Fruit fly (Drosophila melanogaster) whole organism, embryonic: ENCODE measurements around the gene CG6983.

ENCODE experiments used
- Ada2b ChIP-seq: fragments of 200-800 bp; sonication (Bioruptor generic); IDR thresholded peaks from 2 replicates; pipeline ENCODE4 v1.3.6; 2022; ENCODE audit warnings: missing biosample characterization, missing genetic modification characterization
- Antp ChIP-seq: fragments of 200-800 bp; sonication (Bioruptor generic); optimal IDR thresholded peaks from 3 replicates; lab custom pipeline; 2016; ENCODE audit warnings: missing biosample characterization, missing genetic modification characterization
- B-H1 ChIP-seq: fragments of 200-800 bp; sonication (Bioruptor generic); IDR thresholded peaks from 3 replicates; pipeline ENCODE4 v1.3.6; 2022; ENCODE audit warnings: missing biosample characterization, missing genetic modification characterization
- CG11723 ChIP-seq: fragments of 200-800 bp; sonication (Bioruptor generic); optimal IDR thresholded peaks from 2 replicates; lab custom pipeline; 2017; ENCODE audit warnings: missing biosample characterization, mild to moderate bottlenecking, missing genetic modification characterization
- CG13424 ChIP-seq: fragments of 200-800 bp; sonication (Bioruptor generic); optimal IDR thresholded peaks from 2 replicates; lab custom pipeline; 2019; ENCODE audit warnings: missing biosample characterization, mild to moderate bottlenecking, missing genetic modification characterization, moderate library complexity
- CG14014 ChIP-seq: fragments of 200-800 bp; sonication (Bioruptor generic); IDR thresholded peaks from 2 replicates; pipeline ENCODE4 v1.3.6; 2022; ENCODE audit warnings: missing biosample characterization, missing genetic modification characterization
- CG1529 ChIP-seq: fragments of 200-800 bp; sonication (Bioruptor generic); optimal IDR thresholded peaks from 3 replicates; lab custom pipeline; 2018; ENCODE audit warnings: missing biosample characterization, missing genetic modification characterization
- CG1603 ChIP-seq: fragments of 200-800 bp; sonication (Bioruptor generic); optimal IDR thresholded peaks from 2 replicates; lab custom pipeline; 2019; ENCODE audit warnings: missing biosample characterization, mild to moderate bottlenecking, missing genetic modification characterization, moderate library complexity
- CG16779 ChIP-seq: fragments of 200-800 bp; sonication (Bioruptor generic); IDR thresholded peaks from 2 replicates; pipeline ENCODE4 v1.3.6; 2022; ENCODE audit warnings: missing biosample characterization, missing genetic modification characterization
- CG18011 ChIP-seq: fragments of 200-800 bp; sonication (Bioruptor generic); optimal IDR thresholded peaks from 2 replicates; lab custom pipeline; 2017; ENCODE audit warnings: missing biosample characterization, missing genetic modification characterization, mild to moderate bottlenecking, moderate library complexity, missing genotype
- CG1832 ChIP-seq: fragments of 200-800 bp; sonication (Bioruptor generic); optimal IDR thresholded peaks from 2 replicates; lab custom pipeline; 2017; ENCODE audit warnings: missing biosample characterization, mild to moderate bottlenecking, missing genetic modification characterization, inconsistent platforms
- CG18599 ChIP-seq: fragments of 200-800 bp; sonication (Bioruptor generic); optimal IDR thresholded peaks from 3 replicates; lab custom pipeline; 2017; ENCODE audit warnings: missing biosample characterization, missing genetic modification characterization, mild to moderate bottlenecking, moderate library complexity, missing genetic modification reagents
- CG18619 ChIP-seq: fragments of 200-800 bp; sonication (Bioruptor generic); optimal IDR thresholded peaks from 3 replicates; lab custom pipeline; 2017; ENCODE audit warnings: missing biosample characterization, mild to moderate bottlenecking, missing genetic modification characterization
- CG2129 ChIP-seq: fragments of 200-800 bp; sonication (Bioruptor generic); IDR thresholded peaks from 2 replicates; pipeline ENCODE4 v1.3.6; 2022; ENCODE audit warnings: missing biosample characterization, missing genetic modification characterization; ENCODE audit not compliant: partially characterized antibody
- CG34376 ChIP-seq: fragments of 200-800 bp; sonication (Bioruptor generic); optimal IDR thresholded peaks from 2 replicates; lab custom pipeline; 2018; ENCODE audit warnings: missing biosample characterization, mild to moderate bottlenecking, missing genetic modification characterization
- CG3838 ChIP-seq: fragments of 200-800 bp; sonication (Bioruptor generic); optimal IDR thresholded peaks from 3 replicates; lab custom pipeline; 2016; ENCODE audit warnings: missing biosample characterization, missing genetic modification characterization
- CG4707 ChIP-seq: fragments of 200-800 bp; sonication (Bioruptor generic); optimal IDR thresholded peaks from 2 replicates; lab custom pipeline; 2018; ENCODE audit warnings: missing biosample characterization, mild to moderate bottlenecking, missing genetic modification characterization, moderate library complexity
- CG4730 ChIP-seq: fragments of 200-800 bp; sonication (Bioruptor generic); IDR thresholded peaks from 2 replicates; pipeline ENCODE4 v1.3.6; 2022; ENCODE audit warnings: missing biosample characterization, missing genetic modification characterization
- CG6689 ChIP-seq: fragments of 200-800 bp; sonication (Bioruptor generic); IDR thresholded peaks from 2 replicates; pipeline ENCODE4 v1.3.6; 2022; ENCODE audit warnings: missing biosample characterization, missing genetic modification characterization
- CG6765 ChIP-seq: fragments of 200-800 bp; sonication (Bioruptor generic); optimal IDR thresholded peaks from 3 replicates; lab custom pipeline; 2017; ENCODE audit warnings: missing biosample characterization, mild to moderate bottlenecking, missing genetic modification characterization
- CG6854 ChIP-seq: fragments of 200-800 bp; sonication (Bioruptor generic); optimal IDR thresholded peaks from 3 replicates; lab custom pipeline; 2017; ENCODE audit warnings: missing biosample characterization, mild to moderate bottlenecking, missing genetic modification characterization
- CG7928 ChIP-seq: fragments of 200-800 bp; sonication (Bioruptor generic); optimal IDR thresholded peaks from 2 replicates; lab custom pipeline; 2017; ENCODE audit warnings: missing biosample characterization, mild to moderate bottlenecking, missing genetic modification characterization
- CG8281 ChIP-seq: fragments of 200-800 bp; sonication (Bioruptor generic); optimal IDR thresholded peaks from 2 replicates; lab custom pipeline; 2018; ENCODE audit warnings: missing biosample characterization, mild to moderate bottlenecking, missing genetic modification characterization, moderate library complexity
- CG8359 ChIP-seq: fragments of 200-800 bp; sonication (Bioruptor generic); optimal IDR thresholded peaks from 2 replicates; lab custom pipeline; 2017; ENCODE audit warnings: missing biosample characterization, mild to moderate bottlenecking, missing genetic modification characterization, borderline replicate concordance
- CoRest ChIP-seq: fragments of 200-800 bp; sonication (Bioruptor generic); optimal IDR thresholded peaks from 3 replicates; lab custom pipeline; 2018; ENCODE audit warnings: missing biosample characterization, mild to moderate bottlenecking, missing genetic modification characterization, moderate library complexity
- D19B ChIP-seq: fragments of 200-800 bp; sonication (Bioruptor generic); optimal IDR thresholded peaks from 2 replicates; lab custom pipeline; 2017; ENCODE audit warnings: missing biosample characterization, mild to moderate bottlenecking, missing genetic modification characterization
- Dfd ChIP-seq, 2 experiments: fragments of >200 bp; optimal IDR thresholded peaks; 2 replicates each; lab custom pipeline; 2017; ENCODE audit warnings: missing biosample characterization in 2 of 2, missing genetic modification characterization in 2 of 2
- Med ChIP-seq: fragments of 200-800 bp; sonication (Bioruptor generic); peaks from one replicate; lab custom pipeline; 2016; ENCODE audit warnings: missing biosample characterization, missing genetic modification characterization, mild to moderate bottlenecking, inconsistent platforms, moderate library complexity
- NC2β ChIP-seq: fragments of 200-800 bp; sonication (Bioruptor generic); optimal IDR thresholded peaks from 2 replicates; lab custom pipeline; 2016; ENCODE audit warnings: missing biosample characterization, missing genetic modification characterization
- Nf-YC ChIP-seq: fragments of 200-800 bp; optimal IDR thresholded peaks from 3 replicates; lab custom pipeline; 2019; ENCODE audit warnings: missing biosample characterization, mild to moderate bottlenecking, missing genetic modification characterization, moderate library complexity
- NfI ChIP-seq: fragments of 200-800 bp; sonication (Bioruptor generic); optimal IDR thresholded peaks from 3 replicates; lab custom pipeline; 2018; ENCODE audit warnings: missing biosample characterization, mild to moderate bottlenecking, missing genetic modification characterization, moderate library complexity
- Ravus ChIP-seq: fragments of 200-800 bp; sonication (Bioruptor generic); IDR thresholded peaks from 2 replicates; pipeline ENCODE4 v1.3.6; 2022; ENCODE audit warnings: missing biosample characterization, missing genetic modification characterization
- Rfx ChIP-seq: fragments of 200-800 bp; sonication (Bioruptor generic); IDR thresholded peaks from 2 replicates; pipeline ENCODE4 v1.3.6; 2022; ENCODE audit warnings: missing biosample characterization, missing genetic modification characterization
- Sox102F ChIP-seq: fragments of 200-800 bp; sonication (Bioruptor generic); optimal IDR thresholded peaks from 2 replicates; lab custom pipeline; 2018; ENCODE audit warnings: missing biosample characterization, mild to moderate bottlenecking, missing genetic modification characterization, moderate library complexity
- Vsx1 ChIP-seq: fragments of 200-800 bp; sonication (Bioruptor generic); optimal IDR thresholded peaks from 2 replicates; lab custom pipeline; 2017; ENCODE audit warnings: missing biosample characterization, mild to moderate bottlenecking, missing genetic modification characterization, missing genetic modification reagents
- Xbp1 ChIP-seq: fragments of 200-800 bp; sonication (Bioruptor generic); optimal IDR thresholded peaks from 3 replicates; lab custom pipeline; 2016; ENCODE audit warnings: missing biosample characterization, mild to moderate bottlenecking, missing genetic modification characterization
- amos ChIP-seq: fragments of 200-800 bp; sonication (Bioruptor generic); IDR thresholded peaks from 2 replicates; pipeline ENCODE4 v1.3.6; 2022; ENCODE audit warnings: missing biosample characterization, missing genetic modification characterization; ENCODE audit not compliant: partially characterized antibody
- bbx ChIP-seq: fragments of 200-800 bp; sonication (Bioruptor generic); IDR thresholded peaks from 2 replicates; pipeline ENCODE4 v1.3.6; 2022; ENCODE audit warnings: missing biosample characterization, missing genetic modification characterization; ENCODE audit not compliant: partially characterized antibody
- bsh ChIP-seq, 2 experiments: fragments of 200-800 bp; sonication (Bioruptor generic); optimal IDR thresholded peaks; 2 replicates each; lab custom pipeline; 2017 to 2018; ENCODE audit warnings: mild to moderate bottlenecking in 2 of 2, missing biosample characterization in 2 of 2, missing genetic modification characterization in 2 of 2, moderate library complexity in 1 of 2
- fd3F ChIP-seq: fragments of 200-800 bp; sonication (Bioruptor generic); optimal IDR thresholded peaks from 2 replicates; lab custom pipeline; 2018; ENCODE audit warnings: missing biosample characterization, mild to moderate bottlenecking, missing genetic modification characterization, moderate library complexity
- lov ChIP-seq, 2 experiments: fragments of 200-800 bp in 1 of 2; fragments of >200 bp in 1 of 2; sonication (Bioruptor generic) in 1 of 2; IDR thresholded peaks in 1 of 2; optimal IDR thresholded peaks in 1 of 2; 2 replicates in 1 of 2; 3 replicates in 1 of 2; pipeline versions ENCODE4 v1.3.6 to Lab custom; 2017 to 2022; ENCODE audit warnings: missing biosample characterization in 1 of 2, missing genetic modification characterization in 1 of 2
- mirr ChIP-seq: fragments of 200-800 bp; sonication (Bioruptor generic); optimal IDR thresholded peaks from 3 replicates; lab custom pipeline; 2018; ENCODE audit warnings: missing biosample characterization, mild to moderate bottlenecking, missing genetic modification characterization
- nmo ChIP-seq: fragments of 200-800 bp; sonication (Bioruptor generic); optimal IDR thresholded peaks from 2 replicates; lab custom pipeline; 2018; ENCODE audit warnings: missing biosample characterization, mild to moderate bottlenecking, missing genetic modification characterization, moderate library complexity
- prd ChIP-seq, 3 experiments: fragments of >200 bp in 2 of 3; fragments of 200-800 bp in 1 of 3; sonication (Bioruptor generic) in 1 of 3; optimal IDR thresholded peaks in 2 of 3; IDR thresholded peaks in 1 of 3; 2 replicates in 2 of 3; 3 replicates in 1 of 3; pipeline versions ENCODE4 v1.3.6 to Lab custom; 2017 to 2022; ENCODE audit warnings: missing biosample characterization in 1 of 3, missing genetic modification characterization in 1 of 3
- psq ChIP-seq: fragments of 200-800 bp; sonication (Bioruptor generic); optimal IDR thresholded peaks from 2 replicates; lab custom pipeline; 2017; ENCODE audit warnings: missing biosample characterization, missing genetic modification characterization
- tap ChIP-seq: fragments of 200-800 bp; optimal IDR thresholded peaks from 3 replicates; lab custom pipeline; 2019; ENCODE audit warnings: missing biosample characterization, mild to moderate bottlenecking, missing genetic modification characterization, moderate library complexity
- vfl ChIP-seq: fragments of 200-800 bp; sonication (Bioruptor generic); optimal IDR thresholded peaks from 2 replicates; lab custom pipeline; 2016; ENCODE audit warnings: missing biosample characterization, missing genetic modification characterization
- wek ChIP-seq: fragments of 200-800 bp; sonication (Bioruptor generic); optimal IDR thresholded peaks from 3 replicates; lab custom pipeline; 2018; ENCODE audit warnings: missing biosample characterization, mild to moderate bottlenecking, missing genetic modification characterization, moderate library complexity
- zen ChIP-seq: fragments of 200-800 bp; sonication (Bioruptor generic); optimal IDR thresholded peaks from 3 replicates; lab custom pipeline; 2018; ENCODE audit warnings: missing biosample characterization, mild to moderate bottlenecking, missing genetic modification characterization, moderate library complexity

The CG6983 gene

DNA sequence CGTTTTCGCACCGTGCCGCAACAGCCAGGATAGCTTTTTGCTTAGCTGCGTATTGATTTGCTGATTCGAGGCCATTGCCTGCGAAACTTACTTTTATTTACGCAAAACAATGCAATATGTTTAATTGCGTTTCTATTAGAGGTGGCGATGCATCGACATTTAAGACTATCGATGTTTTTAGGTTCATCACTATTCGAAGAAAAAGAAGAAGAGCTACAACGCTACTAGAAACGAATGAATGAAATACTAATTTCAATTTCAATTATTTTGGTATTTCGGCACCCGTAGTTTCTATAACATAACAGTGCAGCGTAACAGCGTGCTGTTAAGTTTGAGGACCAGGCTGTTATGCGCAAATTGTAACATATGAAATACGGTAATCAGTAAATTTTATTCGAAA is 44.1 kb downstream of the CG6983 start, which contains the start of the genes Tpt, mkg-p and CG13667 (continued):
- TF ChIP-seq CG8281 (no peak), CG1529 (GFP tag; lab: Kevin White, UChicago) (no peak), fd3F (GFP tag; lab: Kevin White, UChicago) (no peak), tap (tag; lab: Kevin White, UChicago) (no peak), vfl (GFP tag; lab: Kevin White, UChicago) (no peak), CG16779 (GFP tag; lab: Robert Waterston, UW) (no peak), Xbp1 (no peak), Vsx1 (GFP tag; lab: Kevin White, UChicago) (no peak), CG6854 (GFP tag; lab: Kevin White, UChicago) (no peak), CG7928 (GFP tag; lab: Kevin White, UChicago) (no peak), CG4730 (no peak), Dfd (GFP tag; optimal IDR thresholded peaks at IDR 0.05; lab: Kevin White, UChicago) (no peak), CG1603 (peak; percentile 97), D19B (no peak), mirr (GFP tag; lab: Kevin White, UChicago) (no peak), CG11723 (GFP tag; lab: Kevin White, UChicago) (no peak), B-H1 (GFP tag; lab: Robert Waterston, UW) (no peak), CG14014 (GFP tag; lab: Robert Waterston, UW) (no peak), Nf-YC (tag; lab: Kevin White, UChicago) (no peak), CoRest (tag; lab: Kevin White, UChicago) (no peak), amos (peak; percentile 91), CG13424 (tag; lab: Kevin White, UChicago) (no peak), CG18599 (GFP tag; lab: Kevin White, UChicago) (no peak), Ada2b (no peak), Ravus (GFP tag; lab: Robert Waterston, UW) (no peak), NC2β (peak; percentile 54), Med (GFP tag; lab: Kevin White, UChicago) (peak; percentile 76), Sox102F (no peak), bbx (GFP tag; lab: Robert Waterston, UW) (peak; percentile 91), prd (optimal IDR thresholded peaks at IDR 0.05; lab: Kevin White, UChicago) (no peak), prd (GFP tag; IDR thresholded peaks at IDR 0.05; lab: Robert Waterston, UW) (0 out of 3 replicates have a peak, but pooled peaks have one; percentile 21), Rfx (GFP tag; lab: Robert Waterston, UW) (no peak), lov (optimal IDR thresholded peaks at IDR 0.05; lab: Kevin White, UChicago) (no peak), lov (GFP tag; IDR thresholded peaks at IDR 0.05; lab: Robert Waterston, UW) (no peak), CG6765 (GFP tag; lab: Kevin White, UChicago) (no peak), CG4707 (GFP tag; lab: Kevin White, UChicago) (no peak), CG2129 (peak; percentile 64), CG3838 (GFP tag; lab: Kevin White, UChicago) (no peak), CG8359 (GFP tag; lab: Kevin White, UChicago) (no peak), wek (GFP tag; lab: Kevin White, UChicago) (no peak), CG34376 (GFP tag; lab: Kevin White, UChicago) (no peak), bsh (GFP tag; optimal IDR thresholded peaks at IDR 0.05; lab: Kevin White, UChicago) (no peak), psq (GFP tag; lab: Kevin White, UChicago) (no peak), CG18619 (GFP tag; lab: Kevin White, UChicago) (no peak), Antp (peak; percentile 7), CG1832 (GFP tag; lab: Kevin White, UChicago) (no peak), zen (peak; percentile 43), CG6689 (GFP tag; lab: Robert Waterston, UW) (no peak), nmo (GFP tag; lab: Kevin White, UChicago) (peak; percentile 53), CG18011 (GFP tag; lab: Kevin White, UChicago) (no peak), NfI (GFP tag; lab: Kevin White, UChicago) (no peak)
